Fruit fly (Drosophila melanogaster) whole organism, embryonic: Measurements from ENCODE around the gene CG14439.
A peak's percentile ranks its signal among the peaks of the same experiment; 100 is the strongest.

ENCODE experiments used
- Atf6 ChIP-seq: fragments of 200-800 bp; sonication (Bioruptor generic); IDR thresholded peaks from 2 replicates; pipeline ENCODE4 v1.3.6; 2022; ENCODE audit warnings: missing biosample characterization, missing genetic modification characterization
- Bgb ChIP-seq: fragments of 200-800 bp; sonication (Bioruptor generic); IDR thresholded peaks from 2 replicates; pipeline ENCODE4 v1.3.6; 2022; ENCODE audit warnings: missing biosample characterization, missing genetic modification characterization; ENCODE audit not compliant: partially characterized antibody
- BtbVII ChIP-seq: fragments of 200-800 bp; sonication (Bioruptor generic); optimal IDR thresholded peaks from 3 replicates; lab custom pipeline; 2017; ENCODE audit warnings: missing biosample characterization, mild to moderate bottlenecking, missing genetic modification characterization
- CG10321 ChIP-seq: fragments of 200-800 bp; sonication (Bioruptor generic); IDR thresholded peaks from 2 replicates; pipeline ENCODE4 v1.3.6; 2022; ENCODE audit warnings: missing biosample characterization, missing genetic modification characterization
- CG10565 ChIP-seq: fragments of 200-800 bp; sonication (Bioruptor generic); optimal IDR thresholded peaks from 3 replicates; lab custom pipeline; 2016; ENCODE audit warnings: missing biosample characterization, mild to moderate bottlenecking, missing genetic modification characterization
- CG11504 ChIP-seq: fragments of 200-800 bp; sonication (Bioruptor generic); optimal IDR thresholded peaks from 3 replicates; lab custom pipeline; 2019; ENCODE audit warnings: missing biosample characterization, mild to moderate bottlenecking, missing genetic modification characterization, moderate library complexity
- CG13296 ChIP-seq: fragments of 200-800 bp; sonication (Bioruptor generic); optimal IDR thresholded peaks from 3 replicates; lab custom pipeline; 2018; ENCODE audit warnings: missing biosample characterization, mild to moderate bottlenecking, missing genetic modification characterization
- CG1529 ChIP-seq: fragments of 200-800 bp; sonication (Bioruptor generic); optimal IDR thresholded peaks from 3 replicates; lab custom pipeline; 2018; ENCODE audit warnings: missing biosample characterization, missing genetic modification characterization
- CG1647 ChIP-seq: fragments of 200-800 bp; sonication (Bioruptor generic); optimal IDR thresholded peaks from 3 replicates; lab custom pipeline; 2016; ENCODE audit warnings: missing biosample characterization, missing genetic modification characterization
- CG17802 ChIP-seq: fragments of 200-800 bp; sonication (Bioruptor generic); optimal IDR thresholded peaks from 2 replicates; lab custom pipeline; 2018; ENCODE audit warnings: missing biosample characterization, mild to moderate bottlenecking, missing genetic modification characterization, moderate library complexity
- CG1792 ChIP-seq: fragments of 200-800 bp; sonication (Bioruptor generic); optimal IDR thresholded peaks from 2 replicates; lab custom pipeline; 2016; ENCODE audit warnings: missing biosample characterization, missing genetic modification characterization
- CG18599 ChIP-seq: fragments of 200-800 bp; sonication (Bioruptor generic); optimal IDR thresholded peaks from 3 replicates; lab custom pipeline; 2017; ENCODE audit warnings: missing biosample characterization, missing genetic modification characterization, mild to moderate bottlenecking, moderate library complexity, missing genetic modification reagents
- CG2875 ChIP-seq: fragments of 200-800 bp; sonication (Bioruptor generic); optimal IDR thresholded peaks from 2 replicates; lab custom pipeline; 2017; ENCODE audit warnings: missing biosample characterization, mild to moderate bottlenecking, missing genetic modification characterization, missing genetic modification reagents
- CG30431 ChIP-seq: fragments of 200-800 bp; sonication (Bioruptor generic); optimal IDR thresholded peaks from 2 replicates; lab custom pipeline; 2017; ENCODE audit warnings: missing biosample characterization, missing genetic modification characterization
- CG3065 ChIP-seq: fragments of 200-800 bp; sonication (Bioruptor generic); optimal IDR thresholded peaks from 2 replicates; lab custom pipeline; 2016; ENCODE audit warnings: missing biosample characterization, missing genetic modification characterization
- CG32772 ChIP-seq: fragments of 200-800 bp; sonication (Bioruptor generic); IDR thresholded peaks from 2 replicates; pipeline ENCODE4 v1.3.6; 2022; ENCODE audit warnings: missing biosample characterization, missing genetic modification characterization
- CG3407 ChIP-seq: fragments of 200-800 bp; sonication (Bioruptor generic); optimal IDR thresholded peaks from 2 replicates; lab custom pipeline; 2018; ENCODE audit warnings: missing biosample characterization, mild to moderate bottlenecking, missing genetic modification characterization
- CG3838 ChIP-seq: fragments of 200-800 bp; sonication (Bioruptor generic); optimal IDR thresholded peaks from 3 replicates; lab custom pipeline; 2016; ENCODE audit warnings: missing biosample characterization, missing genetic modification characterization
- CG5180 ChIP-seq: fragments of 200-800 bp; sonication (Bioruptor generic); optimal IDR thresholded peaks from 3 replicates; lab custom pipeline; 2017; ENCODE audit warnings: missing biosample characterization, missing genetic modification characterization, mild to moderate bottlenecking, moderate library complexity, missing genetic modification reagents
- CG5245 ChIP-seq: fragments of 200-800 bp; sonication (Bioruptor generic); optimal IDR thresholded peaks from 3 replicates; lab custom pipeline; 2016; ENCODE audit warnings: missing biosample characterization, missing genetic modification characterization
- CG7357 ChIP-seq: fragments of 200-800 bp; sonication (Bioruptor generic); IDR thresholded peaks from 3 replicates; pipeline ENCODE4 v1.3.6; 2022; ENCODE audit warnings: missing biosample characterization, missing genetic modification characterization
- CG7556 ChIP-seq: fragments of 200-800 bp; sonication (Bioruptor generic); optimal IDR thresholded peaks from 2 replicates; lab custom pipeline; 2017; ENCODE audit warnings: missing biosample characterization, mild to moderate bottlenecking, missing genetic modification characterization
- CG8765 ChIP-seq: fragments of 200-800 bp; sonication (Bioruptor generic); IDR thresholded peaks from 2 replicates; pipeline ENCODE4 v1.3.6; 2022; ENCODE audit warnings: missing biosample characterization, missing genetic modification characterization
- CG9817 ChIP-seq: fragments of 200-800 bp; sonication (Bioruptor generic); optimal IDR thresholded peaks from 2 replicates; lab custom pipeline; 2018; ENCODE audit warnings: missing biosample characterization, mild to moderate bottlenecking, missing genetic modification characterization, moderate library complexity
- Dek ChIP-seq: fragments of 200-800 bp; sonication (Bioruptor generic); optimal IDR thresholded peaks from 3 replicates; lab custom pipeline; 2019; ENCODE audit warnings: missing biosample characterization, mild to moderate bottlenecking, missing genetic modification characterization, moderate library complexity
- Dp ChIP-seq: fragments of 200-800 bp; sonication (Bioruptor generic); optimal IDR thresholded peaks from 2 replicates; lab custom pipeline; 2018; ENCODE audit warnings: missing biosample characterization, mild to moderate bottlenecking, missing genetic modification characterization, moderate library complexity
- Hmr ChIP-seq: fragments of 200-800 bp; sonication (Bioruptor generic); optimal IDR thresholded peaks from 3 replicates; lab custom pipeline; 2017; ENCODE audit warnings: mild to moderate bottlenecking, missing biosample characterization, missing genetic modification reagents, missing genetic modification characterization
- Hr51 ChIP-seq, 2 experiments: fragments of 200-800 bp; sonication (Bioruptor generic); optimal IDR thresholded peaks; 2 replicates in 1 of 2; 3 replicates in 1 of 2; lab custom pipeline; 2016 to 2018; ENCODE audit warnings: missing biosample characterization in 2 of 2, missing genetic modification characterization in 2 of 2, mild to moderate bottlenecking in 1 of 2, moderate library complexity in 1 of 2
- Lpt ChIP-seq: fragments of >200 bp; optimal IDR thresholded peaks from 2 replicates; lab custom pipeline; 2018; ENCODE audit warnings: missing biosample characterization, missing genetic modification characterization
- NC2α ChIP-seq: fragments of 200-800 bp; sonication (Bioruptor generic); optimal IDR thresholded peaks from 2 replicates; lab custom pipeline; 2016; ENCODE audit warnings: missing biosample characterization, missing genetic modification characterization
- NFAT ChIP-seq: fragments of 200-800 bp; sonication (Bioruptor generic); IDR thresholded peaks from 2 replicates; pipeline ENCODE4 v1.3.6; 2022; ENCODE audit warnings: missing biosample characterization, missing genetic modification characterization
- Neu2 ChIP-seq: fragments of 200-800 bp; sonication (Bioruptor generic); optimal IDR thresholded peaks from 3 replicates; lab custom pipeline; 2016; ENCODE audit warnings: missing biosample characterization, missing genetic modification characterization, borderline replicate concordance
- Sox102F ChIP-seq: fragments of 200-800 bp; sonication (Bioruptor generic); optimal IDR thresholded peaks from 2 replicates; lab custom pipeline; 2018; ENCODE audit warnings: missing biosample characterization, mild to moderate bottlenecking, missing genetic modification characterization, moderate library complexity
- TFAM ChIP-seq: fragments of 200-800 bp; sonication (Bioruptor generic); optimal IDR thresholded peaks from 2 replicates; lab custom pipeline; 2017; ENCODE audit warnings: missing biosample characterization, missing genetic modification characterization, inconsistent platforms
- Taf1 ChIP-seq: fragments of 200-800 bp; sonication (Bioruptor generic); IDR thresholded peaks from 2 replicates; pipeline ENCODE4 v1.3.6; 2022; ENCODE audit warnings: missing biosample characterization, missing genetic modification characterization
- Usf ChIP-seq: fragments of 200-800 bp; sonication (Bioruptor generic); optimal IDR thresholded peaks from 2 replicates; lab custom pipeline; 2017; ENCODE audit warnings: missing genotype, missing biosample characterization, missing genetic modification characterization
- cg ChIP-seq: fragments of 200-800 bp; sonication (Bioruptor generic); optimal IDR thresholded peaks from 3 replicates; lab custom pipeline; 2019; ENCODE audit warnings: missing biosample characterization, mild to moderate bottlenecking, missing genetic modification characterization, moderate library complexity
- danr ChIP-seq: fragments of 200-800 bp; sonication (Bioruptor generic); IDR thresholded peaks from 2 replicates; pipeline ENCODE4 v1.3.6; 2022; ENCODE audit warnings: missing biosample characterization, missing genetic modification characterization
- ftz-f1 ChIP-seq: fragments of 200-800 bp; sonication (Bioruptor generic); optimal IDR thresholded peaks from 2 replicates; lab custom pipeline; 2016; ENCODE audit warnings: missing biosample characterization, missing genetic modification characterization
- gce ChIP-seq: fragments of 200-800 bp; sonication (Bioruptor generic); IDR thresholded peaks from 3 replicates; pipeline ENCODE4 v1.3.6; 2022; ENCODE audit warnings: missing biosample characterization, missing genetic modification characterization
- jigr1 ChIP-seq: fragments of 200-800 bp; sonication (Bioruptor generic); IDR thresholded peaks from 3 replicates; pipeline ENCODE4 v1.3.6; 2022; ENCODE audit warnings: missing biosample characterization, missing genetic modification characterization
- kah ChIP-seq: fragments of 200-800 bp; sonication (Bioruptor generic); optimal IDR thresholded peaks from 2 replicates; lab custom pipeline; 2018; ENCODE audit warnings: missing biosample characterization, mild to moderate bottlenecking, missing genetic modification characterization
- mirr ChIP-seq: fragments of 200-800 bp; sonication (Bioruptor generic); optimal IDR thresholded peaks from 3 replicates; lab custom pipeline; 2018; ENCODE audit warnings: missing biosample characterization, mild to moderate bottlenecking, missing genetic modification characterization
- p53 ChIP-seq: fragments of 200-800 bp; sonication (Bioruptor generic); optimal IDR thresholded peaks from 2 replicates; lab custom pipeline; 2016; ENCODE audit warnings: missing biosample characterization, missing genetic modification characterization
- seq ChIP-seq: fragments of 200-800 bp; sonication (Bioruptor generic); IDR thresholded peaks from 2 replicates; pipeline ENCODE4 v1.3.6; 2022; ENCODE audit warnings: missing biosample characterization, missing genetic modification characterization
- slbo ChIP-seq: fragments of 200-800 bp; sonication (Bioruptor generic); IDR thresholded peaks from 2 replicates; pipeline ENCODE4 v1.3.6; 2022; ENCODE audit warnings: missing biosample characterization, missing genetic modification characterization
- sr ChIP-seq: fragments of 200-800 bp; sonication (Bioruptor generic); IDR thresholded peaks from 3 replicates; pipeline ENCODE4 v1.3.6; 2022; ENCODE audit warnings: missing biosample characterization, missing genetic modification characterization
- ssp ChIP-seq: fragments of 200-800 bp; sonication (Bioruptor generic); IDR thresholded peaks from 2 replicates; pipeline ENCODE4 v1.3.6; 2022; ENCODE audit warnings: missing biosample characterization, missing genetic modification characterization
- tx ChIP-seq: fragments of 200-800 bp; sonication (Bioruptor generic); optimal IDR thresholded peaks from 2 replicates; lab custom pipeline; 2016; ENCODE audit warnings: missing biosample characterization, missing genetic modification characterization
- vfl ChIP-seq: fragments of 200-800 bp; sonication (Bioruptor generic); optimal IDR thresholded peaks from 2 replicates; lab custom pipeline; 2016; ENCODE audit warnings: missing biosample characterization, missing genetic modification characterization
- yki ChIP-seq: fragments of >200 bp; optimal IDR thresholded peaks from 3 replicates; lab custom pipeline; 2018

Gene CG14439

DNA sequence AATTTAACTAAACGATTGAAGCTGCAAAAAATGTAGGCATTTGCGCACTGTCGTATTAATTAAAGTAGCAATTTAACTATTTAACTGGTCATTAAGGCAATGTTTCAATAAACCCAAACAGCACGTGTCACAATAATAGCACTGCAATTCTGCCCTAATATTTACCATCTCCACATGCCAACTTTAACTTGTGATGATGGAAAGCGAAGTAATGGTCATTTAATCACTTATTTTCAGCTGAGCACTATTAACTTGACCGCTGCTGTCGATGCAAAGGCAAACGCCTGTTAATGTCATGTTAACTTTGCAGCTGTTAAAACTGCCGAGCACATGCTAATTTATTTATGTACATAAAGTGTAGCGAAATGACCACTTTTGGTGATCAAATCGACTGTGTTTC, 46.8 kb downstream of the CG14439 start (continued):
- no peak for TF ChIP-seq Dp (GFP tag; lab: Kevin White, UChicago)
- TF ChIP-seq jigr1, result peak; percentile 61; the same call in 2 of the 3 replicates
- TF ChIP-seq Sox102F, result peak; percentile 87
- peak; percentile 78 for TF ChIP-seq CG5245 (GFP tag; lab: Kevin White, UChicago)
- peak; percentile 31 for TF ChIP-seq NC2α
- peak; percentile 44; the same call in 1 of the 3 replicates for TF ChIP-seq sr (GFP tag; lab: Robert Waterston, UW)
- TF ChIP-seq CG30431 (GFP tag; lab: Kevin White, UChicago), result peak; percentile 75
- peak; percentile 85 for TF ChIP-seq NFAT (GFP tag; lab: Robert Waterston, UW)
- TF ChIP-seq Bgb (GFP tag; lab: Robert Waterston, UW), result no peak
- TF ChIP-seq CG1792 (GFP tag; lab: Kevin White, UChicago), result peak; percentile 67
- TF ChIP-seq CG1647 (GFP tag; lab: Kevin White, UChicago), result peak; percentile 78
- peak; percentile 26 for TF ChIP-seq CG3838
- peak; percentile 67; the same call in 2 of the 3 replicates for TF ChIP-seq CG7357
- TF ChIP-seq p53 (GFP tag; lab: Kevin White, UChicago), result peak; percentile 51
- peak; percentile 73 for TF ChIP-seq Dek (tag; lab: Kevin White, UChicago)
- peak; percentile 63 for TF ChIP-seq CG1529 (GFP tag; lab: Kevin White, UChicago)
- peak; percentile 67 for TF ChIP-seq CG2875 (GFP tag; lab: Kevin White, UChicago)
- TF ChIP-seq vfl (GFP tag; lab: Kevin White, UChicago), result peak; percentile 75
- TF ChIP-seq CG10565 (GFP tag; lab: Kevin White, UChicago), result peak; percentile 49
- peak; percentile 50 for TF ChIP-seq Neu2 (GFP tag; lab: Kevin White, UChicago)
- peak; percentile 81 for TF ChIP-seq Hmr (GFP tag; lab: Kevin White, UChicago)
- TF ChIP-seq CG18599 (GFP tag; lab: Kevin White, UChicago), result peak; percentile 78
- TF ChIP-seq CG7556 (GFP tag; lab: Kevin White, UChicago), result peak; percentile 76
- peak; percentile 70 for TF ChIP-seq Taf1
- TF ChIP-seq mirr, result peak; percentile 57
- peak; percentile 75 for TF ChIP-seq gce (GFP tag; lab: Robert Waterston, UW)
- peak; percentile 75 to 89 for TF ChIP-seq Hr51 (GFP tag; optimal IDR thresholded peaks at IDR 0.05; lab: Kevin White, UChicago)
- peak; percentile 63 for TF ChIP-seq CG32772 (GFP tag; lab: Robert Waterston, UW)
- no peak for TF ChIP-seq yki (lab: Kevin White, UChicago)
- TF ChIP-seq CG10321 (GFP tag; lab: Robert Waterston, UW), result peak; percentile 56
- peak; percentile 13 for TF ChIP-seq CG3407 (GFP tag; lab: Kevin White, UChicago)
- TF ChIP-seq CG13296 (GFP tag; lab: Kevin White, UChicago), result peak; percentile 77
- no peak for TF ChIP-seq TFAM (GFP tag; lab: Kevin White, UChicago)
- TF ChIP-seq slbo (GFP tag; lab: Robert Waterston, UW), result peak; percentile 93
- peak; percentile 41 for TF ChIP-seq CG17802 (tag; lab: Kevin White, UChicago)
- no peak for TF ChIP-seq cg
- TF ChIP-seq ftz-f1 (GFP tag; lab: Kevin White, UChicago), result no peak
- TF ChIP-seq CG5180, result peak; percentile 65
- peak; percentile 78 for TF ChIP-seq kah
- TF ChIP-seq Lpt (GFP tag; lab: Kevin White, UChicago), result no peak
- peak; percentile 57 for TF ChIP-seq tx (GFP tag; lab: Kevin White, UChicago)
- TF ChIP-seq ssp (GFP tag; lab: Robert Waterston, UW), result peak; percentile 62; the same call in 1 of the 2 replicates
- TF ChIP-seq seq (GFP tag; lab: Robert Waterston, UW), result peak; percentile 86
- TF ChIP-seq CG9817, result peak; percentile 78
- TF ChIP-seq CG3065 (GFP tag; lab: Kevin White, UChicago), result peak; percentile 44
- peak; percentile 88 for TF ChIP-seq CG11504 (tag; lab: Kevin White, UChicago)
- peak; percentile 85 for TF ChIP-seq Atf6 (GFP tag; lab: Robert Waterston, UW)
- peak; percentile 68 for TF ChIP-seq Usf (GFP tag; lab: Kevin White, UChicago)
- TF ChIP-seq danr (GFP tag; lab: Robert Waterston, UW), result peak; percentile 66
- peak; percentile 72 for TF ChIP-seq BtbVII (GFP tag; lab: Kevin White, UChicago)
- TF ChIP-seq CG8765 (GFP tag; lab: Robert Waterston, UW), result 0 out of 2 replicates have a peak, but pooled peaks have one; percentile 37
